Fruit fly (Drosophila melanogaster) whole organism, embryonic: Measurements from ENCODE around the gene cac.

Experiments used
- CG10959 ChIP-seq: fragments of 200-800 bp; sonication (Bioruptor generic); IDR thresholded peaks from 2 replicates; pipeline ENCODE4 v1.3.6; 2022; ENCODE audit warnings: missing biosample characterization, missing genetic modification characterization
- CG12155 ChIP-seq: fragments of 200-800 bp; sonication (Bioruptor generic); optimal IDR thresholded peaks from 3 replicates; lab custom pipeline; 2016; ENCODE audit warnings: missing biosample characterization, missing genetic modification characterization
- CG14860 ChIP-seq: fragments of 200-800 bp; sonication (Bioruptor generic); IDR thresholded peaks from 3 replicates; pipeline ENCODE4 v1.3.6; 2022; ENCODE audit warnings: missing biosample characterization, missing genetic modification characterization; ENCODE audit not compliant: partially characterized antibody
- CG33213 ChIP-seq: fragments of 200-800 bp; sonication (Bioruptor generic); optimal IDR thresholded peaks from 3 replicates; lab custom pipeline; 2016; ENCODE audit warnings: missing biosample characterization, missing genetic modification characterization
- CG4707 ChIP-seq: fragments of 200-800 bp; sonication (Bioruptor generic); optimal IDR thresholded peaks from 2 replicates; lab custom pipeline; 2018; ENCODE audit warnings: missing biosample characterization, mild to moderate bottlenecking, missing genetic modification characterization, moderate library complexity
- Gug ChIP-seq: fragments of 200-800 bp; sonication (Bioruptor generic); IDR thresholded peaks from 4 replicates; pipeline ENCODE4 v1.3.6; 2022; ENCODE audit warnings: missing biosample characterization, missing genetic modification characterization
- Oaz ChIP-seq: fragments of 200-800 bp; sonication (Bioruptor generic); IDR thresholded peaks from 2 replicates; pipeline ENCODE4 v1.3.6; 2022; ENCODE audit warnings: missing biosample characterization, missing genetic modification characterization
- Xrp1 ChIP-seq: fragments of 200-800 bp; sonication (Bioruptor generic); IDR thresholded peaks from 2 replicates; pipeline ENCODE4 v1.3.6; 2022; ENCODE audit warnings: missing biosample characterization, missing genetic modification characterization
- cwo ChIP-seq: fragments of 200-800 bp; sonication (Bioruptor generic); optimal IDR thresholded peaks from 3 replicates; lab custom pipeline; 2017; ENCODE audit warnings: missing biosample characterization, missing genetic modification characterization, mild to moderate bottlenecking, moderate library complexity, missing genetic modification reagents
- emc ChIP-seq: fragments of 200-800 bp; sonication (Bioruptor generic); optimal IDR thresholded peaks from 2 replicates; lab custom pipeline; 2016; ENCODE audit warnings: missing biosample characterization, missing genetic modification characterization
- her ChIP-seq: fragments of 200-800 bp; sonication (Bioruptor generic); optimal IDR thresholded peaks from 2 replicates; lab custom pipeline; 2016; ENCODE audit warnings: missing biosample characterization, missing genetic modification characterization

DNA sequence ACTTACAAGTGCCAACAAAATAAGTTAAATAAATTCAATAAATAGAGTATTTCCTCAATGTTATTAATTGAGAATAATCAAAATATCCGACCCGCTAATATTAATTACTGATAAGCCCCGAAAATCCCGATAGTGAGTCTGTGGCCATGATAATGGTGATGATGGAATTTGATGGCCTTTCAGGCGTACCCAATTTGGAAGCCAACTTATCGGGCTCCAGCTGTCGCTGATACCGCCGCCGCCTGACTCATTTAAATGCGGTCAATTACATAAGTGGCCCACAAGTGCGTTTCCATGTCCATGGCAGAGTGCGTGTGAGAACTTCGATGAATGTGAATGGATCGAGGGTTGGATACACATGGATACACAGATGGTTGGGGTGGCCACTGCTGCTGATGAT lies 100.8 kb downstream of the cac start:
- TF ChIP-seq CG4707 (GFP tag; lab: Kevin White, UChicago) (no peak), cwo (GFP tag; lab: Kevin White, UChicago) (no peak), Gug (GFP tag; lab: Robert Waterston, UW) (no peak), CG12155 (GFP tag; lab: Kevin White, UChicago) (no peak), CG33213 (GFP tag; lab: Kevin White, UChicago) (no peak), emc (GFP tag; lab: Kevin White, UChicago) (no peak), CG14860 (GFP tag; lab: Robert Waterston, UW) (no peak), her (GFP tag; lab: Kevin White, UChicago) (no peak), Xrp1 (GFP tag; lab: Robert Waterston, UW) (no peak), CG10959 (GFP tag; lab: Robert Waterston, UW) (no peak), Oaz (GFP tag; lab: Robert Waterston, UW) (no peak)
